Worm (Caenorhabditis elegans) whole organism, L2 larva: Measurements from ENCODE around the gene F09G2.8.
A peak's percentile ranks its signal among the peaks of the same experiment; 100 is the strongest.

Experiments
- C34F6.9 ChIP-seq: fragments of 150-350 bp; optimal IDR thresholded peaks from 2 replicates; lab custom pipeline; 2014; ENCODE audit warnings: missing biosample characterization, missing genetic modification characterization
- Y55F3AM.14 ChIP-seq: fragments of 200-800 bp; sonication (Bioruptor generic); optimal IDR thresholded peaks from 2 replicates; lab custom pipeline; 2018; ENCODE audit warnings: mild to moderate bottlenecking, missing genetic modification characterization, missing compliant biosample characterization
- aly-2 ChIP-seq: fragments of 150-350 bp; optimal IDR thresholded peaks from 2 replicates; lab custom pipeline; 2014; ENCODE audit warnings: missing biosample characterization, missing genetic modification characterization
- blmp-1 ChIP-seq: sonication (generic microtip); optimal IDR thresholded peaks from 2 replicates; lab custom pipeline; 2017; ENCODE audit warnings: missing genetic modification characterization, mild to moderate bottlenecking, missing compliant biosample characterization, antibody characterized with exemption, moderate library complexity; ENCODE audit not compliant: insufficient read depth
- ceh-16 ChIP-seq: fragments of 150-350 bp; optimal IDR thresholded peaks from 2 replicates; lab custom pipeline; 2014; ENCODE audit warnings: missing biosample characterization, missing genetic modification characterization
- ceh-82 ChIP-seq: fragments of 150-350 bp; optimal IDR thresholded peaks from 2 replicates; lab custom pipeline; 2014; ENCODE audit warnings: missing biosample characterization, missing genetic modification characterization
- egl-27 ChIP-seq: sonication (generic microtip); optimal IDR thresholded peaks from 3 replicates; lab custom pipeline; 2017; ENCODE audit warnings: missing biosample characterization, missing genetic modification reagents, missing genetic modification characterization
- elt-1 ChIP-seq: fragments of 150-350 bp; optimal IDR thresholded peaks from 2 replicates; lab custom pipeline; 2014; ENCODE audit warnings: missing biosample characterization, missing genetic modification characterization
- elt-3 ChIP-seq: sonication (generic microtip); optimal IDR thresholded peaks from 2 replicates; lab custom pipeline; 2017; ENCODE audit warnings: missing biosample characterization, missing genetic modification characterization
- fos-1 ChIP-seq: fragments of 150-350 bp; optimal IDR thresholded peaks from 2 replicates; lab custom pipeline; 2014; ENCODE audit warnings: missing biosample characterization, missing genetic modification characterization
- gmeb-1 ChIP-seq: fragments of 150-350 bp; optimal IDR thresholded peaks from 2 replicates; lab custom pipeline; 2014; ENCODE audit warnings: missing biosample characterization, missing genetic modification characterization
- lsy-2 ChIP-seq, 2 experiments: fragments of 150-350 bp in 1 of 2; sonication (generic microtip) in 1 of 2; optimal IDR thresholded peaks; 2 replicates each; lab custom pipeline; 2014 to 2017; ENCODE audit warnings: missing biosample characterization in 2 of 2, missing genetic modification characterization in 2 of 2
- mab-5 ChIP-seq: fragments of 150-350 bp; optimal IDR thresholded peaks from 2 replicates; lab custom pipeline; 2014; ENCODE audit warnings: missing biosample characterization, missing genetic modification characterization
- mbf-1 ChIP-seq: sonication (generic microtip); optimal IDR thresholded peaks from 2 replicates; lab custom pipeline; 2017; ENCODE audit warnings: missing biosample characterization, missing genetic modification characterization
- nhr-11 ChIP-seq: fragments of 150-350 bp; optimal IDR thresholded peaks from 2 replicates; lab custom pipeline; 2014; ENCODE audit warnings: missing biosample characterization, missing genetic modification characterization
- nhr-129 ChIP-seq: fragments of 150-350 bp; optimal IDR thresholded peaks from 2 replicates; lab custom pipeline; 2014; ENCODE audit warnings: missing biosample characterization, missing genetic modification characterization
- nhr-21 ChIP-seq: fragments of 150-350 bp; optimal IDR thresholded peaks from 2 replicates; lab custom pipeline; 2014; ENCODE audit warnings: missing biosample characterization, missing genetic modification characterization
- nhr-23 ChIP-seq: fragments of 150-350 bp; optimal IDR thresholded peaks from 2 replicates; lab custom pipeline; 2014; ENCODE audit warnings: missing biosample characterization, missing genetic modification reagents, missing genetic modification characterization
- nhr-237 ChIP-seq: fragments of 150-350 bp; optimal IDR thresholded peaks from 2 replicates; lab custom pipeline; 2014; ENCODE audit warnings: missing biosample characterization, missing genetic modification characterization
- nhr-25 ChIP-seq: fragments of 150-350 bp; sonication (generic microtip); optimal IDR thresholded peaks from 3 replicates; lab custom pipeline; 2014; ENCODE audit warnings: missing biosample characterization, missing genetic modification characterization
- nhr-6 ChIP-seq: fragments of 150-350 bp; optimal IDR thresholded peaks from 2 replicates; lab custom pipeline; 2014; ENCODE audit warnings: missing biosample characterization, missing genetic modification characterization
- nhr-77 ChIP-seq: fragments of 150-350 bp; optimal IDR thresholded peaks from 2 replicates; lab custom pipeline; 2014; ENCODE audit warnings: missing biosample characterization, missing genetic modification characterization
- skn-1 ChIP-seq: sonication (generic microtip); optimal IDR thresholded peaks from 2 replicates; lab custom pipeline; 2017; ENCODE audit warnings: missing biosample characterization, missing genetic modification characterization
- sma-3 ChIP-seq: sonication (generic microtip); optimal IDR thresholded peaks from 2 replicates; lab custom pipeline; 2016; ENCODE audit warnings: missing genetic modification reagents, missing genetic modification characterization, missing compliant biosample characterization
- sma-9 ChIP-seq, 2 experiments: fragments of 150-350 bp in 1 of 2; sonication (generic microtip) in 1 of 2; optimal IDR thresholded peaks; 2 replicates each; lab custom pipeline; 2014 to 2016; ENCODE audit warnings: missing genetic modification characterization in 2 of 2, mild to moderate bottlenecking in 1 of 2, missing biosample characterization in 1 of 2, missing compliant biosample characterization in 1 of 2, missing genetic modification reagents in 1 of 2, moderate library complexity in 1 of 2
- snpc-4 ChIP-seq: fragments of 150-350 bp; optimal IDR thresholded peaks from 2 replicates; lab custom pipeline; 2014; ENCODE audit warnings: missing biosample characterization, missing genetic modification characterization
- unc-39 ChIP-seq: fragments of 150-350 bp; optimal IDR thresholded peaks from 2 replicates; lab custom pipeline; 2014; ENCODE audit warnings: missing biosample characterization, missing genetic modification characterization
- unc-55 ChIP-seq: fragments of 150-350 bp; sonication (generic microtip); optimal IDR thresholded peaks from 3 replicates; lab custom pipeline; 2014; ENCODE audit warnings: missing biosample characterization, missing genetic modification reagents, missing genetic modification characterization
- ztf-1 ChIP-seq: fragments of 200-800 bp; sonication (Bioruptor generic); conservative IDR thresholded peaks from 2 replicates; pipeline ENCODE4 v1.3.6; 2022; ENCODE audit warnings: missing genetic modification characterization, missing compliant biosample characterization
- ztf-11 ChIP-seq: sonication (generic microtip); optimal IDR thresholded peaks from 2 replicates; lab custom pipeline; 2017; ENCODE audit warnings: missing biosample characterization, missing genetic modification characterization
- ztf-4 ChIP-seq: fragments of 150-350 bp; optimal IDR thresholded peaks from 2 replicates; lab custom pipeline; 2014; ENCODE audit warnings: missing biosample characterization, missing genetic modification characterization

Gene F09G2.8

DNA sequence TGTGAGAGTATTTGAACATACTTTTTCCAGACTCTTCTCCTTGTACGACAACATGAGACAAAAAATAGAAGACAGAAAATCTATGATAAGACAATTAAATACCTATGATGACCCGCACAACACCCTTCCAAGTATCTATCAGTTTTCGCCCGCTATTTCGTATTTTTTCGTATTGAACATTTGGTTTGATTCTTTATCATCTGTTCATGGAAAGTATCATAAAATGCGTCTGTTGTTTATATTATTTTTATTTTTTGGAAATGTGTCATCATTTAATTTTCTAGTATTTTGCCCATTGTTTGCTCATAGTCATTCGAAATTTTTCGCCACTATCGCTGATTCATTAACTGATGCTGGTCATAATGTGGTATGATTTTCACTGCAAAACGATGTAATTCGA is 36.4 kb downstream of the F09G2.8 start, which contains the start of gene ugt-39:
Gene ugt-39 (plus strand): TSS at position 54 of the 400 bp plus-strand sequence.
- TF ChIP-seq sma-9 (GFP tag; optimal IDR thresholded peaks at IDR 0.05; lab: Kevin White, UChicago) (peak; percentile 51), sma-9 (tag; optimal IDR thresholded peaks at IDR 0.05; lab: Kevin White, UChicago) (no peak), fos-1 (tag; lab: Kevin White, UChicago) (peak; percentile 58), nhr-6 (tag; lab: Kevin White, UChicago) (no peak), sma-3 (peak; percentile 1), nhr-77 (tag; lab: Kevin White, UChicago) (no peak), lsy-2 (tag; optimal IDR thresholded peaks at IDR 0.05; lab: Kevin White, UChicago) (no peak)

ce11 chrV:7156079-7156478 is 37.4 kb downstream of the F09G2.8 start, which contains the start of gene F10D2.10:
Gene F10D2.10 (minus strand): TSS chrV:7156179.
- TF ChIP-seq egl-27 (no peak), mbf-1 (no peak), unc-55 (no peak), gmeb-1 (tag; lab: Kevin White, UChicago) (no peak), mab-5 (no peak), ztf-4 (tag; lab: Kevin White, UChicago) (no peak)

- TF ChIP-seq elt-1, result no peak
- no peak for TF ChIP-seq ceh-82
- no peak for TF ChIP-seq ztf-11 (tag; lab: Kevin White, UChicago)
- TF ChIP-seq Y55F3AM.14, result no peak
- no peak for TF ChIP-seq skn-1
- TF ChIP-seq mbf-1, result no peak
- TF ChIP-seq gmeb-1 (tag; lab: Kevin White, UChicago), result no peak
- no peak for TF ChIP-seq nhr-6 (tag; lab: Kevin White, UChicago)
- no peak for TF ChIP-seq fos-1 (tag; lab: Kevin White, UChicago)
- no peak for TF ChIP-seq nhr-21 (tag; lab: Kevin White, UChicago)
- TF ChIP-seq egl-27, result no peak
- TF ChIP-seq sma-9 (GFP tag; optimal IDR thresholded peaks at IDR 0.05; lab: Kevin White, UChicago), result no peak
- no peak for TF ChIP-seq sma-9 (tag; optimal IDR thresholded peaks at IDR 0.05; lab: Kevin White, UChicago)
- no peak for TF ChIP-seq aly-2 (tag; lab: Kevin White, UChicago)
- TF ChIP-seq ztf-4 (tag; lab: Kevin White, UChicago), result no peak
- no peak for TF ChIP-seq C34F6.9 (tag; lab: Kevin White, UChicago)
- TF ChIP-seq ceh-16 (tag; lab: Kevin White, UChicago), result no peak
- TF ChIP-seq nhr-23 (tag; lab: Kevin White, UChicago), result no peak
- TF ChIP-seq nhr-11 (tag; lab: Kevin White, UChicago), result no peak
Observed at ce11 chrV:7153046-7153445, 40.4 kb downstream of the F09G2.8 start, which contains the start of gene fat-7. Gene fat-7 (minus strand): TSS chrV:7153146.

ce11 chrV:7150570-7150969 is 42.9 kb downstream of the F09G2.8 start, which contains the start of gene F10D2.8:
Gene F10D2.8 (minus strand): TSS chrV:7150714.
- TF ChIP-seq gmeb-1 (tag; lab: Kevin White, UChicago) (peak; percentile 6), fos-1 (tag; lab: Kevin White, UChicago) (peak; percentile 77), snpc-4 (tag; lab: Kevin White, UChicago) (no peak)
- TF ChIP-seq, all 48 proteins: peak for 2

- TF ChIP-seq nhr-237 (no peak), nhr-77 (tag; lab: Kevin White, UChicago) (no peak)
Observed at ce11 chrV:7147370-7147769, 46.1 kb downstream of the F09G2.8 start, which contains the start of gene ugt-38. Gene ugt-38 (minus strand): TSS chrV:7147470.

- TF ChIP-seq elt-3 (no peak), unc-39 (tag; lab: Kevin White, UChicago) (no peak), nhr-6 (tag; lab: Kevin White, UChicago) (no peak), fos-1 (tag; lab: Kevin White, UChicago) (no peak), ztf-4 (tag; lab: Kevin White, UChicago) (no peak), ztf-1 (GFP tag; lab: Robert Waterston, UW) (no peak), nhr-25 (tag; lab: Kevin White, UChicago) (no peak), blmp-1 (tag; lab: Kevin White, UChicago) (no peak), nhr-129 (no peak), aly-2 (tag; lab: Kevin White, UChicago) (no peak), ztf-11 (tag; lab: Kevin White, UChicago) (no peak), nhr-237 (no peak), nhr-77 (tag; lab: Kevin White, UChicago) (no peak)
Observed at ce11 chrV:7145250-7145850, 48.1 kb downstream of the F09G2.8 start, which contains the start of gene ugt-37. Gene ugt-37 (minus strand): TSS chrV:7145318.
